Fruit fly (Drosophila melanogaster): ENCODE data around the gene CG15431.

Gene CG15431

dm6 chr2L:4458119-4459056, 17.3 kb upstream of the CG15431 start, which contains the start of gene RpL27A (continued):
- TF ChIP-seq Hr39 (GFP tag; optimal IDR thresholded peaks at IDR 0.05) (peak; percentile 49), Eip93F (GFP tag; optimal IDR thresholded peaks at IDR 0.05) (no peak), lz (GFP tag; optimal IDR thresholded peaks at IDR 0.05) (peak; percentile 72), CG8632 (GFP tag; optimal IDR thresholded peaks at IDR 0.05) (peak; percentile 35), fd85E (GFP tag; optimal IDR thresholded peaks at IDR 0.05) (no peak), net (GFP tag; optimal IDR thresholded peaks at IDR 0.05) (peak; percentile 78), CG11294 (GFP tag; IDR thresholded peaks at IDR 0.05) (no peak; the same call in 1 of the 2 replicates), Blimp-1 (GFP tag; optimal IDR thresholded peaks at IDR 0.05) (peak; percentile 45), Eip78C (GFP tag) (peak; percentile 80), CG31627 (GFP tag; optimal IDR thresholded peaks at IDR 0.05) (peak; percentile 57), dac (GFP tag; optimal IDR thresholded peaks at IDR 0.05) (peak; percentile 68)

dm6 chr2L:4456539-4456994, 15.5 kb upstream of the CG15431 start, which contains the start of gene Gs1l:
Gene Gs1l (minus strand): TSS chr2L:4456807.
- TF ChIP-seq topi (GFP tag; optimal IDR thresholded peaks at IDR 0.05) = peak; percentile 24
- no peak for TF ChIP-seq Hr4 (GFP tag; optimal IDR thresholded peaks at IDR 0.05)
- peak; percentile 44 for TF ChIP-seq vri (GFP tag; optimal IDR thresholded peaks at IDR 0.05)
- TF ChIP-seq CG4318 (GFP tag; optimal IDR thresholded peaks at IDR 0.05) = no peak
- TF ChIP-seq OdsH (GFP tag; optimal IDR thresholded peaks at IDR 0.05) = peak; percentile 2
- no peak for TF ChIP-seq spab (GFP tag; optimal IDR thresholded peaks at IDR 0.05)
- TF ChIP-seq CG3919 (GFP tag; optimal IDR thresholded peaks at IDR 0.05) = no peak
- no peak for TF ChIP-seq CG11762 (GFP tag; optimal IDR thresholded peaks at IDR 0.05; ENCODE audit: insufficient read depth)
- peak; percentile 16 to 37 for TF ChIP-seq ss (GFP tag; optimal IDR thresholded peaks at IDR 0.05)
- TF ChIP-seq Sox14 (GFP tag; optimal IDR thresholded peaks at IDR 0.05) = peak; percentile 28
- TF ChIP-seq fd59A (GFP tag; optimal IDR thresholded peaks at IDR 0.05) = no peak
- TF ChIP-seq Ets21C (GFP tag; optimal IDR thresholded peaks at IDR 0.05) = no peak
- no peak for TF ChIP-seq Hr38 (GFP tag; optimal IDR thresholded peaks at IDR 0.05)
- peak; percentile 0 for TF ChIP-seq CG6854 (GFP tag; optimal IDR thresholded peaks at IDR 0.05)
- no peak for TF ChIP-seq CG6792 (GFP tag; optimal IDR thresholded peaks at IDR 0.05)
- TF ChIP-seq CG8319 (GFP tag; optimal IDR thresholded peaks at IDR 0.05) = no peak
- no peak for TF ChIP-seq Ets96B (tag; optimal IDR thresholded peaks at IDR 0.05)
- TF ChIP-seq net (GFP tag; optimal IDR thresholded peaks at IDR 0.05) = no peak
- TF ChIP-seq dsx (GFP tag; optimal IDR thresholded peaks at IDR 0.05; ENCODE audit: poor library complexity, severe bottlenecking) = peak; percentile 80
- TF ChIP-seq svp (GFP tag) = peak; percentile 89
- peak; percentile 53; the same call in 1 of the 3 replicates for TF ChIP-seq eg (GFP tag; IDR thresholded peaks at IDR 0.05)
- TF ChIP-seq Met (GFP tag; optimal IDR thresholded peaks at IDR 0.05) = peak; percentile 1
- TF ChIP-seq CG6163 (GFP tag; IDR thresholded peaks at IDR 0.05) = 0 out of 3 replicates have a peak, but pooled peaks have one; percentile 26
- peak; percentile 28 for TF ChIP-seq esn (GFP tag; optimal IDR thresholded peaks at IDR 0.05)
- peak; percentile 71 for TF ChIP-seq Eip78C (GFP tag)
- 0 out of 2 replicates have a peak, but pooled peaks have one; percentile 10 for TF ChIP-seq CG15336 (GFP tag; IDR thresholded peaks at IDR 0.05)
- TF ChIP-seq dac (GFP tag; optimal IDR thresholded peaks at IDR 0.05) = no peak
- peak; percentile 12 for TF ChIP-seq Eip75B (GFP tag; optimal IDR thresholded peaks at IDR 0.05)
- no peak for TF ChIP-seq CG8632 (GFP tag; optimal IDR thresholded peaks at IDR 0.05)
- peak; percentile 6 for TF ChIP-seq CG3032 (tag; optimal IDR thresholded peaks at IDR 0.05)
- TF ChIP-seq CG1621 (tag; optimal IDR thresholded peaks at IDR 0.05) = peak; percentile 35

All from whole organism, prepupa.